Worm (Caenorhabditis elegans) whole organism, L2 larva: ENCODE measurements around the gene F11G11.13.

ENCODE experiments used
- F13H6.1 ChIP-seq: sonication (generic microtip); optimal IDR thresholded peaks from 2 replicates; lab custom pipeline; 2016; ENCODE audit warnings: missing genetic modification characterization, missing compliant biosample characterization
- elt-1 ChIP-seq: fragments of 150-350 bp; optimal IDR thresholded peaks from 2 replicates; lab custom pipeline; 2014; ENCODE audit warnings: missing biosample characterization, missing genetic modification characterization
- elt-3 ChIP-seq: sonication (generic microtip); optimal IDR thresholded peaks from 2 replicates; lab custom pipeline; 2017; ENCODE audit warnings: missing biosample characterization, missing genetic modification characterization
- fos-1 ChIP-seq: fragments of 150-350 bp; optimal IDR thresholded peaks from 2 replicates; lab custom pipeline; 2014; ENCODE audit warnings: missing biosample characterization, missing genetic modification characterization
- lin-13 ChIP-seq: fragments of 150-350 bp; optimal IDR thresholded peaks from 2 replicates; lab custom pipeline; 2014; ENCODE audit warnings: missing biosample characterization, missing genetic modification reagents, missing genetic modification characterization
- mab-5 ChIP-seq: fragments of 150-350 bp; optimal IDR thresholded peaks from 2 replicates; lab custom pipeline; 2014; ENCODE audit warnings: missing biosample characterization, missing genetic modification characterization
- nhr-11 ChIP-seq: fragments of 150-350 bp; optimal IDR thresholded peaks from 2 replicates; lab custom pipeline; 2014; ENCODE audit warnings: missing biosample characterization, missing genetic modification characterization
- nhr-23 ChIP-seq: fragments of 150-350 bp; optimal IDR thresholded peaks from 2 replicates; lab custom pipeline; 2014; ENCODE audit warnings: missing biosample characterization, missing genetic modification reagents, missing genetic modification characterization
- snpc-4 ChIP-seq: fragments of 150-350 bp; optimal IDR thresholded peaks from 2 replicates; lab custom pipeline; 2014; ENCODE audit warnings: missing biosample characterization, missing genetic modification characterization
- unc-55 ChIP-seq: fragments of 150-350 bp; sonication (generic microtip); optimal IDR thresholded peaks from 3 replicates; lab custom pipeline; 2014; ENCODE audit warnings: missing biosample characterization, missing genetic modification reagents, missing genetic modification characterization
- unc-62 ChIP-seq: fragments of 150-350 bp; optimal IDR thresholded peaks from 2 replicates; lab custom pipeline; 2014; ENCODE audit warnings: missing biosample characterization, missing genetic modification reagents, missing genetic modification characterization
- zag-1 ChIP-seq: fragments of 150-350 bp; optimal IDR thresholded peaks from 2 replicates; lab custom pipeline; 2014; ENCODE audit warnings: missing biosample characterization, missing genetic modification characterization
- ztf-11 ChIP-seq: sonication (generic microtip); optimal IDR thresholded peaks from 2 replicates; lab custom pipeline; 2017; ENCODE audit warnings: missing biosample characterization, missing genetic modification characterization
- ztf-4 ChIP-seq: fragments of 150-350 bp; optimal IDR thresholded peaks from 2 replicates; lab custom pipeline; 2014; ENCODE audit warnings: missing biosample characterization, missing genetic modification characterization

DNA sequence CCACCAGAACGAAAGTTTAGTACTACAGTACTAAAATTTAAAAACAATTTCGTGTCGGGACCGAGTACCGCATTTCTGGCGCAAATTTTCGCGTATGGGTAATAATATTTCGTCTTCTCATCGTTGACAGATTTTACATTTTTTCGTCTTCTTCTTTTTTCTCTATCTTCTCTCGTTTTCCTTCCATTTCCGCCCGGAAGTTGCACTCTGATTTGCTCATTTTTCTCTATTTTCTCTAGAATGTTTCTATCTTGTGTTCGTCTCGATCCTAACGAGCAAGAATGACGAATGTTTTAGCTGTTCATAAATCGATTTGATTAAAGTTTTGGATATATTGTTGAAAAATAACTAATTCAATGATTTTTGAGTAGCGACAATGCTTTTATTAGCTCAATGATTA is 20.5 kb downstream of the F11G11.13 start:
- no peak for TF ChIP-seq ztf-4 (tag; lab: Kevin White, UChicago)
- no peak for TF ChIP-seq nhr-23 (tag; lab: Kevin White, UChicago)
- no peak for TF ChIP-seq mab-5
- no peak for TF ChIP-seq elt-3 (tag; lab: Kevin White, UChicago)
- no peak for TF ChIP-seq ztf-11 (tag; lab: Kevin White, UChicago)
- no peak for TF ChIP-seq snpc-4 (tag; lab: Kevin White, UChicago)
- TF ChIP-seq unc-62 (GFP tag; lab: Kevin White, UChicago): no peak
- TF ChIP-seq nhr-11 (tag; lab: Kevin White, UChicago): no peak
- TF ChIP-seq lin-13 (GFP tag; lab: Kevin White, UChicago): no peak
- TF ChIP-seq elt-1: no peak
- no peak for TF ChIP-seq fos-1
- TF ChIP-seq unc-55 (GFP tag; lab: Kevin White, UChicago): no peak
- TF ChIP-seq F13H6.1 (tag; lab: Kevin White, UChicago): no peak
- TF ChIP-seq zag-1 (tag; lab: Kevin White, UChicago): no peak
